Fruit fly (Drosophila melanogaster) whole organism, embryonic: ENCODE results near the gene CG11593.

Experiments used
- Aef1 ChIP-seq: fragments of 200-800 bp; sonication (Bioruptor generic); IDR thresholded peaks from 3 replicates; pipeline ENCODE4 v1.3.6; 2022; ENCODE audit warnings: missing biosample characterization, missing genetic modification characterization
- CG10565 ChIP-seq: fragments of 200-800 bp; sonication (Bioruptor generic); optimal IDR thresholded peaks from 3 replicates; lab custom pipeline; 2016; ENCODE audit warnings: missing biosample characterization, mild to moderate bottlenecking, missing genetic modification characterization
- CG10979 ChIP-seq: fragments of 200-800 bp; sonication (Bioruptor generic); optimal IDR thresholded peaks from 2 replicates; lab custom pipeline; 2018; ENCODE audit warnings: missing biosample characterization, mild to moderate bottlenecking, missing genetic modification characterization, moderate library complexity
- CG12659 ChIP-seq: fragments of 200-800 bp; sonication (Bioruptor generic); optimal IDR thresholded peaks from 3 replicates; lab custom pipeline; 2017; ENCODE audit warnings: mild to moderate bottlenecking, missing biosample characterization, missing genetic modification reagents, missing genetic modification characterization
- CG14441 ChIP-seq: fragments of 200-800 bp; sonication (Bioruptor generic); IDR thresholded peaks from 2 replicates; pipeline ENCODE4 v1.3.6; 2022; ENCODE audit warnings: missing biosample characterization, missing genetic modification characterization
- CG15269 ChIP-seq: fragments of 200-800 bp; sonication (Bioruptor generic); optimal IDR thresholded peaks from 2 replicates; lab custom pipeline; 2018; ENCODE audit warnings: missing biosample characterization, mild to moderate bottlenecking, missing genetic modification characterization, moderate library complexity
- CG15514 ChIP-seq: fragments of 200-800 bp; sonication (Bioruptor generic); optimal IDR thresholded peaks from 3 replicates; lab custom pipeline; 2017; ENCODE audit warnings: missing biosample characterization, missing genetic modification characterization, mild to moderate bottlenecking, moderate library complexity, missing genetic modification reagents
- CG2120 ChIP-seq: fragments of 200-800 bp; sonication (Bioruptor generic); optimal IDR thresholded peaks from 3 replicates; lab custom pipeline; 2016; ENCODE audit warnings: missing biosample characterization, missing genetic modification characterization
- CG2875 ChIP-seq: fragments of 200-800 bp; sonication (Bioruptor generic); optimal IDR thresholded peaks from 2 replicates; lab custom pipeline; 2017; ENCODE audit warnings: missing biosample characterization, mild to moderate bottlenecking, missing genetic modification characterization, missing genetic modification reagents
- CG30403 ChIP-seq: fragments of 200-800 bp; sonication (Bioruptor generic); optimal IDR thresholded peaks from 3 replicates; lab custom pipeline; 2016; ENCODE audit warnings: missing biosample characterization, missing genetic modification characterization
- CG31441 ChIP-seq: fragments of 200-800 bp; sonication (Bioruptor generic); IDR thresholded peaks from 2 replicates; pipeline ENCODE4 v1.3.6; 2022; ENCODE audit warnings: missing biosample characterization, missing genetic modification characterization
- CG32532 ChIP-seq: fragments of 200-800 bp; sonication (Bioruptor generic); IDR thresholded peaks from 2 replicates; pipeline ENCODE4 v1.3.6; 2022; ENCODE audit warnings: missing biosample characterization, missing genetic modification characterization
- CG34376 ChIP-seq: fragments of 200-800 bp; sonication (Bioruptor generic); optimal IDR thresholded peaks from 2 replicates; lab custom pipeline; 2018; ENCODE audit warnings: missing biosample characterization, mild to moderate bottlenecking, missing genetic modification characterization
- CG3838 ChIP-seq: fragments of 200-800 bp; sonication (Bioruptor generic); optimal IDR thresholded peaks from 3 replicates; lab custom pipeline; 2016; ENCODE audit warnings: missing biosample characterization, missing genetic modification characterization
- CG5180 ChIP-seq: fragments of 200-800 bp; sonication (Bioruptor generic); optimal IDR thresholded peaks from 3 replicates; lab custom pipeline; 2017; ENCODE audit warnings: missing biosample characterization, missing genetic modification characterization, mild to moderate bottlenecking, moderate library complexity, missing genetic modification reagents
- CG5953 ChIP-seq: fragments of 200-800 bp; sonication (Bioruptor generic); IDR thresholded peaks from 2 replicates; pipeline ENCODE4 v1.3.6; 2022; ENCODE audit warnings: missing biosample characterization, missing genetic modification characterization
- Ets65A ChIP-seq: fragments of 200-800 bp; sonication (Bioruptor generic); peaks from one replicate; lab custom pipeline; 2016; ENCODE audit warnings: missing biosample characterization, missing genetic modification characterization
- Hmr ChIP-seq: fragments of 200-800 bp; sonication (Bioruptor generic); optimal IDR thresholded peaks from 3 replicates; lab custom pipeline; 2017; ENCODE audit warnings: mild to moderate bottlenecking, missing biosample characterization, missing genetic modification reagents, missing genetic modification characterization
- Med ChIP-seq: fragments of 200-800 bp; sonication (Bioruptor generic); peaks from one replicate; lab custom pipeline; 2016; ENCODE audit warnings: missing biosample characterization, missing genetic modification characterization, mild to moderate bottlenecking, inconsistent platforms, moderate library complexity
- Oli ChIP-seq: fragments of 200-800 bp; sonication (Bioruptor generic); optimal IDR thresholded peaks from 2 replicates; lab custom pipeline; 2018; ENCODE audit warnings: missing biosample characterization, mild to moderate bottlenecking, missing genetic modification characterization, moderate library complexity
- Optix ChIP-seq: fragments of 200-800 bp; sonication (Bioruptor generic); IDR thresholded peaks from 3 replicates; pipeline ENCODE4 v1.3.6; 2022; ENCODE audit warnings: missing biosample characterization, missing genetic modification characterization
- PHDP ChIP-seq: fragments of 200-800 bp; sonication (Bioruptor generic); optimal IDR thresholded peaks from 3 replicates; lab custom pipeline; 2018; ENCODE audit warnings: missing biosample characterization, mild to moderate bottlenecking, missing genetic modification characterization, moderate library complexity
- Ptx1 ChIP-seq: fragments of 200-800 bp; sonication (Bioruptor generic); IDR thresholded peaks from 2 replicates; pipeline ENCODE4 v1.3.6; 2022; ENCODE audit warnings: missing biosample characterization, missing genetic modification characterization
- Six4 ChIP-seq: fragments of 200-800 bp; sonication (Bioruptor generic); optimal IDR thresholded peaks from 2 replicates; lab custom pipeline; 2016; ENCODE audit warnings: missing biosample characterization, missing genetic modification characterization
- Sox102F ChIP-seq: fragments of 200-800 bp; sonication (Bioruptor generic); optimal IDR thresholded peaks from 2 replicates; lab custom pipeline; 2018; ENCODE audit warnings: missing biosample characterization, mild to moderate bottlenecking, missing genetic modification characterization, moderate library complexity
- bab2 ChIP-seq: fragments of 200-800 bp; sonication (Bioruptor generic); optimal IDR thresholded peaks from 2 replicates; lab custom pipeline; 2016; ENCODE audit warnings: missing biosample characterization, missing genetic modification characterization
- crc ChIP-seq: fragments of 200-800 bp; sonication (Bioruptor generic); optimal IDR thresholded peaks from 2 replicates; lab custom pipeline; 2016; ENCODE audit warnings: missing biosample characterization, missing genetic modification characterization
- dati ChIP-seq: fragments of 200-800 bp; sonication (Bioruptor generic); IDR thresholded peaks from 2 replicates; pipeline ENCODE4 v1.3.6; 2022; ENCODE audit warnings: missing biosample characterization, missing genetic modification characterization
- dpn ChIP-seq, 2 experiments: fragments of 200-800 bp; sonication (Bioruptor generic); optimal IDR thresholded peaks; 3 replicates each; lab custom pipeline; 2016; ENCODE audit warnings: missing biosample characterization in 2 of 2, missing genetic modification characterization in 2 of 2
- dysf ChIP-seq: fragments of 200-800 bp; sonication (Bioruptor generic); IDR thresholded peaks from 3 replicates; pipeline ENCODE4 v1.3.6; 2022; ENCODE audit warnings: missing biosample characterization, missing genetic modification characterization
- eyg ChIP-seq: fragments of 200-800 bp; sonication (Bioruptor generic); optimal IDR thresholded peaks from 3 replicates; lab custom pipeline; 2016; ENCODE audit warnings: missing biosample characterization, missing genetic modification characterization
- grn ChIP-seq: fragments of 200-800 bp; sonication (Bioruptor generic); optimal IDR thresholded peaks from 3 replicates; lab custom pipeline; 2017; ENCODE audit warnings: missing biosample characterization, missing genetic modification characterization
- klu ChIP-seq: fragments of 200-800 bp; sonication (Bioruptor generic); IDR thresholded peaks from 2 replicates; pipeline ENCODE4 v1.3.6; 2022; ENCODE audit warnings: missing biosample characterization, missing genetic modification characterization
- nerfin-1 ChIP-seq: fragments of 200-800 bp; sonication (Bioruptor generic); optimal IDR thresholded peaks from 3 replicates; lab custom pipeline; 2019; ENCODE audit warnings: missing biosample characterization, mild to moderate bottlenecking, missing genetic modification characterization, moderate library complexity
- prd ChIP-seq, 3 experiments: fragments of >200 bp in 2 of 3; fragments of 200-800 bp in 1 of 3; sonication (Bioruptor generic) in 1 of 3; optimal IDR thresholded peaks in 2 of 3; IDR thresholded peaks in 1 of 3; 2 replicates in 2 of 3; 3 replicates in 1 of 3; pipeline versions ENCODE4 v1.3.6 to Lab custom; 2017 to 2022; ENCODE audit warnings: missing biosample characterization in 1 of 3, missing genetic modification characterization in 1 of 3
- row ChIP-seq: fragments of 200-800 bp; sonication (Bioruptor generic); IDR thresholded peaks from 3 replicates; pipeline ENCODE4 v1.3.6; 2022; ENCODE audit warnings: missing biosample characterization, missing genetic modification characterization
- sens ChIP-seq: fragments of 200-800 bp; sonication (Bioruptor generic); peaks from one replicate; lab custom pipeline; 2016; ENCODE audit warnings: missing biosample characterization, missing genetic modification characterization
- slbo ChIP-seq: fragments of 200-800 bp; sonication (Bioruptor generic); IDR thresholded peaks from 2 replicates; pipeline ENCODE4 v1.3.6; 2022; ENCODE audit warnings: missing biosample characterization, missing genetic modification characterization
- stc ChIP-seq: fragments of 200-800 bp; sonication (Bioruptor generic); IDR thresholded peaks from 2 replicates; pipeline ENCODE4 v1.3.6; 2022; ENCODE audit warnings: missing biosample characterization, missing genetic modification characterization
- tna ChIP-seq: fragments of 200-800 bp; sonication (Bioruptor generic); IDR thresholded peaks from 2 replicates; pipeline ENCODE4 v1.3.6; 2022; ENCODE audit warnings: missing biosample characterization, missing genetic modification characterization; ENCODE audit not compliant: partially characterized antibody
- unpg ChIP-seq: fragments of 200-800 bp; sonication (Bioruptor generic); optimal IDR thresholded peaks from 3 replicates; lab custom pipeline; 2018; ENCODE audit warnings: missing biosample characterization, mild to moderate bottlenecking, missing genetic modification characterization, moderate library complexity
- wek ChIP-seq: fragments of 200-800 bp; sonication (Bioruptor generic); optimal IDR thresholded peaks from 3 replicates; lab custom pipeline; 2018; ENCODE audit warnings: missing biosample characterization, mild to moderate bottlenecking, missing genetic modification characterization, moderate library complexity

CG11593 gene

dm6 chr3L:4059293-4059820 lies 19.1 kb upstream of the CG11593 start, which contains the start of gene Ugt305A1:
Ugt305A1 (plus strand) TSS chr3L:4059770.
- TF ChIP-seq CG10979 (tag; lab: Kevin White, UChicago) (peak; percentile 5), CG2120 (peak; percentile 30), Oli (tag; lab: Kevin White, UChicago) (peak; percentile 6), slbo (0 out of 2 replicates have a peak, but pooled peaks have one; percentile 35), klu (GFP tag; lab: Robert Waterston, UW) (no peak), bab2 (GFP tag; lab: Kevin White, UChicago) (no peak), sens (GFP tag; lab: Kevin White, UChicago) (peak; percentile 78), dati (0 out of 2 replicates have a peak, but pooled peaks have one; percentile 10), PHDP (peak; percentile 30), CG30403 (GFP tag; lab: Kevin White, UChicago) (no peak), CG32532 (GFP tag; lab: Robert Waterston, UW) (peak; percentile 39; the same call in 1 of the 2 replicates), Hmr (GFP tag; lab: Kevin White, UChicago) (peak; percentile 22), Optix (no peak), Six4 (GFP tag; lab: Kevin White, UChicago) (no peak), dysf (GFP tag; lab: Robert Waterston, UW) (0 out of 3 replicates have a peak, but pooled peaks have one; percentile 19), stc (0 out of 2 replicates have a peak, but pooled peaks have one; percentile 24), prd (optimal IDR thresholded peaks at IDR 0.05; lab: Kevin White, UChicago) (no peak), prd (GFP tag; IDR thresholded peaks at IDR 0.05; lab: Robert Waterston, UW) (peak; percentile 26; the same call in 1 of the 3 replicates), row (peak; percentile 50; the same call in 2 of the 3 replicates), Ptx1 (GFP tag; lab: Robert Waterston, UW) (peak; percentile 28; the same call in 1 of the 2 replicates), CG34376 (GFP tag; lab: Kevin White, UChicago) (peak; percentile 6), eyg (no peak), Med (GFP tag; lab: Kevin White, UChicago) (peak; percentile 65), Ets65A (GFP tag; lab: Kevin White, UChicago) (peak; percentile 61), unpg (peak; percentile 17), Aef1 (no peak), dpn (GFP tag; optimal IDR thresholded peaks at IDR 0.05; lab: Kevin White, UChicago) (peak in 1 of 2 experiments; percentile 3), nerfin-1 (tag; lab: Kevin White, UChicago) (no peak), CG12659 (GFP tag; lab: Kevin White, UChicago) (peak; percentile 11), grn (GFP tag; lab: Kevin White, UChicago) (peak; percentile 17), Sox102F (GFP tag; lab: Kevin White, UChicago) (peak; percentile 31), CG15514 (GFP tag; lab: Kevin White, UChicago) (peak; percentile 4), CG31441 (GFP tag; lab: Robert Waterston, UW) (0 out of 2 replicates have a peak, but pooled peaks have one; percentile 11), wek (GFP tag; lab: Kevin White, UChicago) (peak; percentile 50)

DNA sequence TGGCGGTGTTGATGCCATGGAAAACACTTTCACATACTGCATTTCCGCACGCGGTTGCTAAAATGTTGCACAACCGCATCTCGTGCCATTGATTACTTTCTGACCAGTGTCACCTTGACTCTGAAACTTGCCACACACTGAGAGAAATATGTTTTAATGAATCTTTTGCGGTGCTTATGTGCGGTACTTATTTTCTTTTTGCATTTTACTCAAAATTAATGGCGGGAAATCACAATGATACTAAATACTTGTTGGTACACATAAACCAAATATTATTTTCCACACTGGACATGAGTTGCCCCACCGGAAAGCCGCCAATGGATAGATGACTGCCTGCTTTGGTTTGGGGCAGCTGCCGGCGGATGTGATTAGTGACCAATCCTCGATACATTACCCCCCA lies 16.5 kb upstream of the CG11593 start:
- TF ChIP-seq Ptx1 (GFP tag; lab: Robert Waterston, UW) (no peak), CG14441 (GFP tag; lab: Robert Waterston, UW) (no peak), CG5953 (GFP tag; lab: Robert Waterston, UW) (no peak), CG2875 (no peak), crc (no peak), CG3838 (GFP tag; lab: Kevin White, UChicago) (no peak), tna (GFP tag; lab: Robert Waterston, UW) (no peak), CG5180 (GFP tag; lab: Kevin White, UChicago) (no peak), CG10565 (no peak), CG15269 (no peak)
